Worm (Caenorhabditis elegans) whole organism, dauer: ENCODE results near the gene pqn-75.

Experiments used
- unc-62 ChIP-seq: sonication (generic microtip); optimal IDR thresholded peaks from 2 replicates; lab custom pipeline; 2017; ENCODE audit warnings: missing biosample characterization, missing genetic modification reagents, missing genetic modification characterization

The pqn-75 gene

ce11 chrIV:4072027-4072426, at the start of gene pqn-75:
pqn-75 (plus strand) TSS chrIV:4072327.
- TF ChIP-seq unc-62 (GFP tag; lab: Kevin White, UChicago), result no peak

- no peak for TF ChIP-seq unc-62 (GFP tag; lab: Kevin White, UChicago)
Observed at ce11 chrIV:4024159-4025004, 47.7 kb upstream of the pqn-75 start.

- no peak for TF ChIP-seq unc-62 (GFP tag; lab: Kevin White, UChicago)
Observed at ce11 chrIV:4025923-4026322, 46.2 kb upstream of the pqn-75 start.

- TF ChIP-seq unc-62 (GFP tag; lab: Kevin White, UChicago), result no peak
Observed at ce11 chrIV:4027106-4027888, 44.8 kb upstream of the pqn-75 start.

- TF ChIP-seq unc-62 (GFP tag; lab: Kevin White, UChicago), result no peak
Observed at ce11 chrIV:4028177-4028576, 44.0 kb upstream of the pqn-75 start.

- TF ChIP-seq unc-62 (GFP tag; lab: Kevin White, UChicago), result no peak
Observed at ce11 chrIV:4029288-4029687, 42.8 kb upstream of the pqn-75 start.

- TF ChIP-seq unc-62 (GFP tag; lab: Kevin White, UChicago), result no peak
Observed at ce11 chrIV:4030917-4031599, 41.1 kb upstream of the pqn-75 start.

- TF ChIP-seq unc-62 (GFP tag; lab: Kevin White, UChicago), result no peak
Observed at ce11 chrIV:4032350-4032749, 39.8 kb upstream of the pqn-75 start.

- TF ChIP-seq unc-62 (GFP tag; lab: Kevin White, UChicago), result no peak
Observed at ce11 chrIV:4033490-4033889, 38.6 kb upstream of the pqn-75 start.

ce11 chrIV:4034883-4035282, 37.2 kb upstream of the pqn-75 start, which contains the start of gene hlh-30:
hlh-30 (minus strand) TSS chrIV:4034951.
- no peak for TF ChIP-seq unc-62 (GFP tag; lab: Kevin White, UChicago)

- no peak for TF ChIP-seq unc-62 (GFP tag; lab: Kevin White, UChicago)
Observed at ce11 chrIV:4039984-4040383, 32.1 kb upstream of the pqn-75 start, which contains the start of gene F35F11.2. F35F11.2 (plus strand) TSS chrIV:4040284.

ce11 chrIV:4041006-4041405, 31.1 kb upstream of the pqn-75 start:
- TF ChIP-seq unc-62 (GFP tag; lab: Kevin White, UChicago), result no peak

ce11 chrIV:4042274-4042673, 29.9 kb upstream of the pqn-75 start, which contains the start of gene cdc-73:
cdc-73 (plus strand) TSS chrIV:4042575.
- TF ChIP-seq unc-62 (GFP tag; lab: Kevin White, UChicago), result no peak

ce11 chrIV:4047628-4048027, 24.5 kb upstream of the pqn-75 start:
- TF ChIP-seq unc-62 (GFP tag; lab: Kevin White, UChicago), result no peak

- no peak for TF ChIP-seq unc-62 (GFP tag; lab: Kevin White, UChicago)
Observed at ce11 chrIV:4049398-4049998, 22.6 kb upstream of the pqn-75 start, which contains the start of gene pcn-1. pcn-1 (minus strand) TSS chrIV:4049448.
